Worm (Caenorhabditis elegans): ENCODE measurements around the gene scc-2.

scc-2 gene

DNA sequence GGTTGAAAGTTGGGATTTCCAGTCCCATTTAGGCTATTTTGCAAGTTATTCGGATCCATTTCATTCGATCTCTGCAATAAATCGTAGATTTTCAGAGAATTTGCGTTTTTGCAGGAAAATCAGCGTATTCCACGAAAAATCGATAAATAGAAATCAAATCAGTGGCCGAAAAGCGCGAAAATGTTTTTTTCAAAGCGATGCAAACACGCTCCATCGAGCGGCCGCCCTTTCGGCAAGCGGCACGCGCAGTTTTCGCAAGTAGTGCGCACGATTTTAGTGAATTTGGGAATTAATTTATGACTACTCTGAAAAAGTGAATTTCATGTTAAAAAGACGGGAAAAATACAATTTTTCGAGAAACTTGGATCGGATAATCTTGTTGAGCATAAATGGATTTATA, 8.3 kb downstream of the scc-2 start (continued):
- TF ChIP-seq spr-3 (GFP tag; optimal IDR thresholded peaks at IDR 0.05) (peak; percentile 88), zag-1 (tag; optimal IDR thresholded peaks at IDR 0.05) (peak; percentile 50), T26A8.4 (GFP tag; IDR thresholded peaks at IDR 0.05) (peak; percentile 92), nhr-10 (tag; optimal IDR thresholded peaks at IDR 0.05) (peak; percentile 57), ceh-20 (GFP tag; IDR thresholded peaks at IDR 0.05) (peak; percentile 89), lin-13 (GFP tag; optimal IDR thresholded peaks at IDR 0.05) (peak; percentile 96), unc-62 (GFP tag; optimal IDR thresholded peaks at IDR 0.05 in 1 of 2) (peak in 1 of 2 experiments; percentile 45), unc-62 (tag; optimal IDR thresholded peaks at IDR 0.05) (no peak), lir-3 (tag; optimal IDR thresholded peaks at IDR 0.05) (peak; percentile 0), lin-15B (tag; optimal IDR thresholded peaks at IDR 0.05) (peak; percentile 95), madf-5 (GFP tag; IDR thresholded peaks at IDR 0.05) (no peak), lin-39 (tag; optimal IDR thresholded peaks at IDR 0.05) (no peak), ceh-82 (tag; optimal IDR thresholded peaks at IDR 0.05) (no peak), hif-1 (tag; optimal IDR thresholded peaks at IDR 0.05) (peak; percentile 11 to 89), zip-2 (tag; optimal IDR thresholded peaks at IDR 0.05) (peak; percentile 56), mxl-3 (GFP tag; optimal IDR thresholded peaks at IDR 0.05) (peak; percentile 82), F37D6.2 (tag; optimal IDR thresholded peaks at IDR 0.05) (peak; percentile 84), ceh-32 (tag; optimal IDR thresholded peaks at IDR 0.05; ENCODE audit: poor library complexity) (no peak), set-16 (GFP tag; IDR thresholded peaks at IDR 0.05) (peak; percentile 29; the same call in 1 of the 2 replicates), fkh-10 (GFP tag; optimal IDR thresholded peaks at IDR 0.05) (peak; percentile 95), lin-29 (GFP tag; IDR thresholded peaks at IDR 0.05) (peak; percentile 79), madf-9 (GFP tag; conservative IDR thresholded peaks at IDR 0.05) (peak; percentile 68; the same call in 1 of the 2 replicates), ama-1 (optimal IDR thresholded peaks at IDR 0.05) (no peak), nhr-11 (tag; optimal IDR thresholded peaks at IDR 0.05) (peak; percentile 90), mep-1 (tag; optimal IDR thresholded peaks at IDR 0.05) (peak; percentile 98), daf-8 (GFP tag; IDR thresholded peaks at IDR 0.05) (no peak), cey-2 (tag; optimal IDR thresholded peaks at IDR 0.05; ENCODE audit: borderline replicate concordance, insufficient read depth) (no peak), vab-7 (GFP tag; IDR thresholded peaks at IDR 0.05) (peak; percentile 84), mdt-29 (GFP tag; IDR thresholded peaks at IDR 0.05) (peak; percentile 46; the same call in 1 of the 2 replicates), nhr-42 (GFP tag; IDR thresholded peaks at IDR 0.05) (peak; percentile 87), Y5F2A.4 (GFP tag; optimal IDR thresholded peaks at IDR 0.05) (no peak), ces-1 (GFP tag; optimal IDR thresholded peaks at IDR 0.05) (peak; percentile 90), sdz-12 (GFP tag; optimal IDR thresholded peaks at IDR 0.05) (peak; percentile 79), saeg-2 (GFP tag; IDR thresholded peaks at IDR 0.05) (0 out of 2 replicates have a peak, but pooled peaks have one; percentile 62), nhr-111 (GFP tag; optimal IDR thresholded peaks at IDR 0.05) (no peak), dpl-1 (GFP tag; optimal IDR thresholded peaks at IDR 0.05) (peak; percentile 92), rbr-2 (tag; optimal IDR thresholded peaks at IDR 0.05) (peak; percentile 93), snpc-4 (tag; optimal IDR thresholded peaks at IDR 0.05) (no peak), hlh-30 (tag; optimal IDR thresholded peaks at IDR 0.05; ENCODE audit: insufficient read depth) (peak; percentile 84), lsy-2 (tag; optimal IDR thresholded peaks at IDR 0.05) (peak; percentile 70 to 95), fos-1 (tag; optimal IDR thresholded peaks at IDR 0.05) (no peak), nhr-102 (tag; optimal IDR thresholded peaks at IDR 0.05) (peak; percentile 91), ZK337.2 (GFP tag; IDR thresholded peaks at IDR 0.05) (no peak), ceh-44 (GFP tag; IDR thresholded peaks at IDR 0.05) (peak; percentile 86), ceh-62 (tag; optimal IDR thresholded peaks at IDR 0.05) (no peak), mes-2 (tag; optimal IDR thresholded peaks at IDR 0.05; ENCODE audit: poor library complexity, severe bottlenecking) (peak; percentile 99), F49E8.2 (tag; optimal IDR thresholded peaks at IDR 0.05; ENCODE audit: borderline replicate concordance) (peak; percentile 84), nhr-77 (tag; optimal IDR thresholded peaks at IDR 0.05) (peak; percentile 94), tag-97 (GFP tag; IDR thresholded peaks at IDR 0.05) (no peak), D1046.2 (GFP tag; IDR thresholded peaks at IDR 0.05) (no peak), ceh-28 (tag; optimal IDR thresholded peaks at IDR 0.05) (peak; percentile 78), nhr-237 (tag; optimal IDR thresholded peaks at IDR 0.05) (peak; percentile 62)

Measured in whole organism, L4 larva.